Fruit fly (Drosophila melanogaster) whole organism, prepupa: ENCODE results near the gene CG13063.
A peak's percentile ranks its signal among the peaks of the same experiment; 100 is the strongest.

ENCODE experiments used
- Blimp-1 ChIP-seq: fragments of 200-800 bp; sonication (Bioruptor generic); optimal IDR thresholded peaks from 3 replicates; lab custom pipeline; 2017; ENCODE audit warnings: missing biosample characterization, missing genetic modification characterization, mild to moderate bottlenecking, moderate library complexity, missing genetic modification reagents
- CG10631 ChIP-seq: fragments of 200-800 bp; sonication (Bioruptor generic); optimal IDR thresholded peaks from 2 replicates; lab custom pipeline; 2016; ENCODE audit warnings: missing biosample characterization, missing genetic modification characterization
- CG10669 ChIP-seq: fragments of 200-800 bp; sonication (Bioruptor generic); optimal IDR thresholded peaks from 3 replicates; lab custom pipeline; 2018; ENCODE audit warnings: missing biosample characterization, mild to moderate bottlenecking, missing genetic modification characterization, moderate library complexity
- CG11762 ChIP-seq: fragments of 200-800 bp; sonication (Bioruptor generic); optimal IDR thresholded peaks from 3 replicates; lab custom pipeline; 2016; ENCODE audit warnings: missing biosample characterization, missing genetic modification characterization; ENCODE audit not compliant: insufficient read depth
- CG11902 ChIP-seq: fragments of 200-800 bp; sonication (Bioruptor generic); optimal IDR thresholded peaks from 3 replicates; lab custom pipeline; 2016; ENCODE audit warnings: missing biosample characterization, missing genetic modification characterization
- CG3032 ChIP-seq: fragments of 200-800 bp; optimal IDR thresholded peaks from 2 replicates; lab custom pipeline; 2019; ENCODE audit warnings: missing biosample characterization, mild to moderate bottlenecking, missing genetic modification characterization, moderate library complexity
- CG32006 ChIP-seq: fragments of 200-800 bp; sonication (Bioruptor generic); optimal IDR thresholded peaks from 3 replicates; lab custom pipeline; 2017; ENCODE audit warnings: missing biosample characterization, mild to moderate bottlenecking, missing genetic modification characterization
- CG4318 ChIP-seq: fragments of 200-800 bp; sonication (Bioruptor generic); optimal IDR thresholded peaks from 3 replicates; lab custom pipeline; 2017; ENCODE audit warnings: missing biosample characterization, mild to moderate bottlenecking, missing genetic modification characterization
- CG6163 ChIP-seq: fragments of 200-800 bp; sonication (Bioruptor generic); IDR thresholded peaks from 3 replicates; pipeline ENCODE4 v1.3.6; 2022; ENCODE audit warnings: missing biosample characterization, missing genetic modification characterization
- CG6792 ChIP-seq: fragments of 200-800 bp; sonication (Bioruptor generic); optimal IDR thresholded peaks from 3 replicates; lab custom pipeline; 2016; ENCODE audit warnings: missing biosample characterization, missing genetic modification characterization
- CG6808 ChIP-seq: fragments of 200-800 bp; sonication (Bioruptor generic); optimal IDR thresholded peaks from 3 replicates; lab custom pipeline; 2017; ENCODE audit warnings: missing biosample characterization, missing genetic modification characterization, mild to moderate bottlenecking, moderate library complexity, missing genetic modification reagents
- CG6854 ChIP-seq: fragments of 200-800 bp; sonication (Bioruptor generic); optimal IDR thresholded peaks from 2 replicates; lab custom pipeline; 2017; ENCODE audit warnings: missing biosample characterization, mild to moderate bottlenecking, missing genetic modification characterization
- CG7368 ChIP-seq: fragments of 200-800 bp; sonication (Bioruptor generic); optimal IDR thresholded peaks from 3 replicates; lab custom pipeline; 2016; ENCODE audit warnings: missing biosample characterization, missing genetic modification characterization
- CG9139 ChIP-seq: fragments of 200-800 bp; sonication (Bioruptor generic); optimal IDR thresholded peaks from 3 replicates; lab custom pipeline; 2017; ENCODE audit warnings: missing biosample characterization, mild to moderate bottlenecking, missing genetic modification characterization
- Eip78C ChIP-seq: fragments of 200-800 bp; sonication (Bioruptor generic); peaks from one replicate; lab custom pipeline; 2016; ENCODE audit warnings: missing biosample characterization, missing genetic modification characterization
- Eip93F ChIP-seq: fragments of 200-800 bp; sonication (Bioruptor generic); optimal IDR thresholded peaks from 2 replicates; lab custom pipeline; 2016; ENCODE audit warnings: missing biosample characterization, mild to moderate bottlenecking, missing genetic modification characterization
- Ets96B ChIP-seq: fragments of 200-800 bp; optimal IDR thresholded peaks from 2 replicates; lab custom pipeline; 2019; ENCODE audit warnings: missing biosample characterization, mild to moderate bottlenecking, missing genetic modification characterization, moderate library complexity
- Met ChIP-seq: fragments of 200-800 bp; sonication (Bioruptor generic); optimal IDR thresholded peaks from 3 replicates; lab custom pipeline; 2016; ENCODE audit warnings: missing biosample characterization, missing genetic modification characterization
- Smox ChIP-seq: fragments of 200-800 bp; sonication (Bioruptor generic); optimal IDR thresholded peaks from 3 replicates; lab custom pipeline; 2016; ENCODE audit warnings: missing biosample characterization, missing genetic modification characterization
- Sox102F ChIP-seq: fragments of 200-800 bp; sonication (Bioruptor generic); optimal IDR thresholded peaks from 2 replicates; lab custom pipeline; 2016; ENCODE audit warnings: missing biosample characterization, mild to moderate bottlenecking, missing genetic modification characterization
- Sox15 ChIP-seq: fragments of 200-800 bp; sonication (Bioruptor generic); optimal IDR thresholded peaks from 3 replicates; lab custom pipeline; 2016; ENCODE audit warnings: missing biosample characterization, missing genetic modification characterization
- achi ChIP-seq: fragments of 200-800 bp; sonication (Bioruptor generic); optimal IDR thresholded peaks from 3 replicates; lab custom pipeline; 2016; ENCODE audit warnings: missing biosample characterization, missing genetic modification characterization
- fd59A ChIP-seq: fragments of 200-800 bp; sonication (Bioruptor generic); optimal IDR thresholded peaks from 2 replicates; lab custom pipeline; 2017; ENCODE audit warnings: missing biosample characterization, mild to moderate bottlenecking, missing genetic modification characterization, missing genetic modification reagents
- fkh ChIP-seq: fragments of 200-800 bp; sonication (Bioruptor generic); optimal IDR thresholded peaks from 3 replicates; lab custom pipeline; 2017; ENCODE audit warnings: missing biosample characterization, mild to moderate bottlenecking, missing genetic modification characterization, moderate library complexity
- net ChIP-seq: fragments of 200-800 bp; sonication (Bioruptor generic); optimal IDR thresholded peaks from 3 replicates; lab custom pipeline; 2016; ENCODE audit warnings: missing biosample characterization, missing genetic modification characterization
- pdm3 ChIP-seq: fragments of 200-800 bp; sonication (Bioruptor generic); optimal IDR thresholded peaks from 3 replicates; lab custom pipeline; 2016; ENCODE audit warnings: missing biosample characterization, missing genetic modification characterization
- spab ChIP-seq: fragments of 200-800 bp; sonication (Bioruptor generic); optimal IDR thresholded peaks from 2 replicates; lab custom pipeline; 2017; ENCODE audit warnings: missing biosample characterization, mild to moderate bottlenecking, missing genetic modification characterization, missing genetic modification reagents
- ss ChIP-seq, 2 experiments: fragments of 200-800 bp; sonication (Bioruptor generic); optimal IDR thresholded peaks; 2 replicates in 1 of 2; 3 replicates in 1 of 2; lab custom pipeline; 2017 to 2018; ENCODE audit warnings: mild to moderate bottlenecking in 2 of 2, missing biosample characterization in 2 of 2, missing genetic modification characterization in 2 of 2, moderate library complexity in 1 of 2
- svp ChIP-seq: fragments of 200-800 bp; sonication (Bioruptor generic); peaks from one replicate; lab custom pipeline; 2016; ENCODE audit warnings: missing biosample characterization, missing genetic modification characterization
- vri ChIP-seq: fragments of 200-800 bp; sonication (Bioruptor generic); optimal IDR thresholded peaks from 3 replicates; lab custom pipeline; 2016; ENCODE audit warnings: missing biosample characterization, mild to moderate bottlenecking, missing genetic modification characterization

CG13063 gene

dm6 chr3L:16272338-16272959, 34.0 kb upstream of the CG13063 start, which contains the start of gene CG13066:
CG13066 (plus strand) TSS chr3L:16272909.
- TF ChIP-seq CG10631 (GFP tag; lab: Kevin White, UChicago) (no peak), net (GFP tag; lab: Kevin White, UChicago) (no peak), ss (GFP tag; optimal IDR thresholded peaks at IDR 0.05; lab: Kevin White, UChicago) (peak in 1 of 2 experiments; percentile 79), CG9139 (GFP tag; lab: Kevin White, UChicago) (no peak)

dm6 chr3L:16275391-16276017, 30.9 kb upstream of the CG13063 start:
- TF ChIP-seq fd59A (GFP tag; lab: Kevin White, UChicago) (peak; percentile 9), Ets96B (tag; lab: Kevin White, UChicago) (peak; percentile 37), CG11902 (GFP tag; lab: Kevin White, UChicago) (no peak), Met (no peak), Eip78C (GFP tag; lab: Kevin White, UChicago) (peak; percentile 68), CG32006 (GFP tag; lab: Kevin White, UChicago) (peak; percentile 20), CG9139 (GFP tag; lab: Kevin White, UChicago) (no peak), CG11762 (GFP tag; lab: Kevin White, UChicago) (no peak), vri (GFP tag; lab: Kevin White, UChicago) (no peak), spab (GFP tag; lab: Kevin White, UChicago) (peak; percentile 16), CG6792 (GFP tag; lab: Kevin White, UChicago) (no peak), CG3032 (tag; lab: Kevin White, UChicago) (peak; percentile 51), CG6808 (GFP tag; lab: Kevin White, UChicago) (peak; percentile 44), CG10669 (GFP tag; lab: Kevin White, UChicago) (peak; percentile 6), achi (GFP tag; lab: Kevin White, UChicago) (no peak), pdm3 (GFP tag; lab: Kevin White, UChicago) (no peak), svp (GFP tag; lab: Kevin White, UChicago) (peak; percentile 17), Smox (GFP tag; lab: Kevin White, UChicago) (no peak)

- no peak for TF ChIP-seq Ets96B (tag; lab: Kevin White, UChicago)
- TF ChIP-seq CG6854 (GFP tag; lab: Kevin White, UChicago): no peak
- no peak for TF ChIP-seq Sox15 (GFP tag; lab: Kevin White, UChicago)
- no peak for TF ChIP-seq pdm3 (GFP tag; lab: Kevin White, UChicago)
- TF ChIP-seq CG7368 (GFP tag; lab: Kevin White, UChicago): no peak
- no peak for TF ChIP-seq Eip93F
- no peak for TF ChIP-seq Sox102F (GFP tag; lab: Kevin White, UChicago)
- no peak for TF ChIP-seq fd59A (GFP tag; lab: Kevin White, UChicago)
- TF ChIP-seq Blimp-1 (GFP tag; lab: Kevin White, UChicago): no peak
- no peak for TF ChIP-seq CG6792 (GFP tag; lab: Kevin White, UChicago)
- TF ChIP-seq CG4318 (GFP tag; lab: Kevin White, UChicago): no peak
- no peak for TF ChIP-seq fkh (GFP tag; lab: Kevin White, UChicago)
Observed at dm6 chr3L:16277135-16277534, 29.3 kb upstream of the CG13063 start, which contains the start of gene CG13065. CG13065 (plus strand) TSS chr3L:16277435.

dm6 chr3L:16279171-16279570, 27.2 kb upstream of the CG13063 start, which contains the start of gene CG13050:
CG13050 (minus strand) TSS chr3L:16279271.
- TF ChIP-seq Sox102F (GFP tag; lab: Kevin White, UChicago) (no peak), CG6163 (GFP tag; lab: Robert Waterston, UW) (no peak), Met (no peak)
